Worm (Caenorhabditis elegans) whole organism, mixed stage, embryonic: ENCODE measurements around the gene ZC239.21.

Source experiments
- mep-1 ChIP-seq: fragments of 150-350 bp; optimal IDR thresholded peaks from 2 replicates; lab custom pipeline; 2017; ENCODE audit warnings: missing biosample characterization, missing genetic modification reagents, missing genetic modification characterization, inconsistent platforms
- nhr-76 ChIP-seq: sonication (generic microtip); optimal IDR thresholded peaks from 2 replicates; lab custom pipeline; 2017; ENCODE audit warnings: missing biosample characterization, missing genetic modification characterization
- pha-4 ChIP-seq: fragments of 150-350 bp; optimal IDR thresholded peaks from 2 replicates; lab custom pipeline; 2018; ENCODE audit warnings: missing biosample characterization, missing genetic modification reagents, missing genetic modification characterization
- sem-2 ChIP-seq: fragments of 200-800 bp; sonication (Bioruptor generic); optimal IDR thresholded peaks from 2 replicates; lab custom pipeline; 2018; ENCODE audit warnings: mild to moderate bottlenecking, missing genetic modification characterization, missing compliant biosample characterization
- snpc-4 ChIP-seq: fragments of 150-350 bp; optimal IDR thresholded peaks from 2 replicates; lab custom pipeline; 2014; ENCODE audit warnings: missing biosample characterization, missing genetic modification characterization
- unc-62 ChIP-seq: fragments of 150-350 bp; optimal IDR thresholded peaks from 2 replicates; lab custom pipeline; 2014; ENCODE audit warnings: missing biosample characterization, missing genetic modification reagents, missing genetic modification characterization

- TF ChIP-seq nhr-76 (tag; lab: Kevin White, UChicago) (no peak), sem-2 (GFP tag; lab: Kevin White, UChicago) (no peak), pha-4 (tag; lab: Kevin White, UChicago) (no peak), unc-62 (GFP tag; lab: Kevin White, UChicago) (no peak), mep-1 (tag; lab: Kevin White, UChicago) (no peak), snpc-4 (tag; lab: Kevin White, UChicago) (no peak)
Observed at ce11 chrII:3222686-3223085, 15.9 kb downstream of the ZC239.21 start, which contains the start of gene ZC239.13.
